Worm (Caenorhabditis elegans): ENCODE results near the gene D2096.7.

D2096.7 gene

DNA sequence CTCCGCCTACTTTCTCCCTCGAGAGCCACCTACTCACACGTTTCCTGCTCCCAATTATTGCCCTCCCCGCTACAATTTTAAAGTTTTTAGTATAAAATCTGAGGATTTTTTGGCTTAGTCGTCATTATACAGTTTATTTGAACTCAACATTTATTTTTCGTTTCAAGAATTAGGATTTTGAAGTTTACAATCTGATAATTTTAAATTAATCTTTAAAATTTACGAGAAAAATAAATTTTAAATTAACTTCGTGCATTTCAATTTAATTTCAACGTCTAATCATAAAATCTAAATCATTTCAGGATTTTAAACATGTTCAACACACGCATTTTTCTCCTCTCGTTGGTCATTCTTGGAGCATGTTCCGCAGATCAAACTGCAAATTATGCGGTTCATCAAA is 48.5 kb downstream of the D2096.7 start, which contains the start of gene F35H10.2:
Gene F35H10.2 (plus strand): TSS at position 301 of the 400 bp plus-strand sequence.
- TF ChIP-seq ceh-82 (tag; optimal IDR thresholded peaks at IDR 0.05) (no peak), zag-1 (tag; optimal IDR thresholded peaks at IDR 0.05) (no peak), mdl-1 (tag; optimal IDR thresholded peaks at IDR 0.05) (no peak), unc-30 (tag; optimal IDR thresholded peaks at IDR 0.05) (no peak), pqm-1 (tag; optimal IDR thresholded peaks at IDR 0.05) (no peak), C04F5.9 (tag; optimal IDR thresholded peaks at IDR 0.05) (no peak), nhr-20 (tag; optimal IDR thresholded peaks at IDR 0.05) (no peak), vab-15 (tag; optimal IDR thresholded peaks at IDR 0.05) (no peak), mef-2 (tag; optimal IDR thresholded peaks at IDR 0.05) (no peak), alr-1 (tag; optimal IDR thresholded peaks at IDR 0.05; ENCODE audit: borderline replicate concordance) (no peak), lin-13 (GFP tag; optimal IDR thresholded peaks at IDR 0.05) (no peak), rnt-1 (tag; optimal IDR thresholded peaks at IDR 0.05) (no peak), snpc-4 (tag; optimal IDR thresholded peaks at IDR 0.05) (no peak)

All from whole organism, L1 larva.